Worm (Caenorhabditis elegans) whole organism, L1 larva: ENCODE data around the gene oig-8.

Experiments used
- C04F5.9 ChIP-seq: sonication (generic microtip); optimal IDR thresholded peaks from 2 replicates; lab custom pipeline; 2016; ENCODE audit warnings: missing genetic modification characterization, missing compliant biosample characterization
- F16B12.6 ChIP-seq: fragments of 150-350 bp; optimal IDR thresholded peaks from 2 replicates; lab custom pipeline; 2014; ENCODE audit warnings: missing biosample characterization, missing genetic modification characterization
- alr-1 ChIP-seq: fragments of 200-800 bp; sonication (Bioruptor generic); optimal IDR thresholded peaks from 2 replicates; lab custom pipeline; 2018; ENCODE audit warnings: borderline replicate concordance, mild to moderate bottlenecking, missing genetic modification characterization, missing compliant biosample characterization
- blmp-1 ChIP-seq: fragments of 150-350 bp; optimal IDR thresholded peaks from 2 replicates; lab custom pipeline; 2014; ENCODE audit warnings: missing biosample characterization, missing genetic modification characterization
- ceh-8 ChIP-seq: fragments of 200-800 bp; sonication (Bioruptor generic); optimal IDR thresholded peaks from 2 replicates; lab custom pipeline; 2018; ENCODE audit warnings: mild to moderate bottlenecking, missing genetic modification characterization, moderate library complexity, missing compliant biosample characterization
- ceh-82 ChIP-seq, 3 experiments: fragments of 150-350 bp in 1 of 3; sonication (generic microtip) in 2 of 3; optimal IDR thresholded peaks; 2 replicates each; lab custom pipeline; 2014 to 2017; ENCODE audit warnings: missing biosample characterization in 3 of 3, missing genetic modification characterization in 3 of 3
- dpl-1 ChIP-seq, 3 experiments: fragments of 150-350 bp in 2 of 3; sonication (generic microtip) in 1 of 3; optimal IDR thresholded peaks; 2 replicates each; lab custom pipeline; 2014 to 2017; ENCODE audit warnings: missing biosample characterization in 3 of 3, missing genetic modification characterization in 3 of 3, missing genetic modification reagents in 3 of 3
- efl-1 ChIP-seq, 4 experiments: fragments of 150-350 bp; optimal IDR thresholded peaks in 3 of 4; peaks in 1 of 4; 1 replicate in 1 of 4; 2 replicates in 3 of 4; lab custom pipeline; 2014; ENCODE audit warnings: missing biosample characterization in 2 of 4, missing genetic modification characterization in 2 of 4, missing genetic modification reagents in 2 of 4
- efl-3 ChIP-seq: fragments of 200-800 bp; sonication (Bioruptor generic); optimal IDR thresholded peaks from 2 replicates; lab custom pipeline; 2018; ENCODE audit warnings: mild to moderate bottlenecking, missing genetic modification characterization, missing compliant biosample characterization
- fkh-10 ChIP-seq: sonication (generic microtip); optimal IDR thresholded peaks from 2 replicates; lab custom pipeline; 2017; ENCODE audit warnings: missing biosample characterization, missing genetic modification reagents, missing genetic modification characterization
- fkh-4 ChIP-seq: sonication (generic microtip); optimal IDR thresholded peaks from 2 replicates; lab custom pipeline; 2016; ENCODE audit warnings: missing compliant biosample characterization, missing genetic modification characterization, borderline replicate concordance
- fkh-8 ChIP-seq: sonication (generic microtip); optimal IDR thresholded peaks from 2 replicates; lab custom pipeline; 2016; ENCODE audit warnings: mild to moderate bottlenecking, missing genetic modification characterization, missing compliant biosample characterization
- irx-1 ChIP-seq: sonication (generic microtip); optimal IDR thresholded peaks from 2 replicates; lab custom pipeline; 2016; ENCODE audit warnings: missing genetic modification characterization, missing compliant biosample characterization
- isw-1 ChIP-seq: fragments of 200-800 bp; sonication (Bioruptor generic); IDR thresholded peaks from 2 replicates; pipeline ENCODE4 v1.3.6; 2022; ENCODE audit warnings: missing genetic modification characterization, missing compliant biosample characterization
- lin-14 ChIP-seq: fragments of 200-800 bp; sonication (Bioruptor generic); optimal IDR thresholded peaks from 2 replicates; lab custom pipeline; 2018; ENCODE audit warnings: mild to moderate bottlenecking, missing genetic modification characterization, moderate library complexity, missing compliant biosample characterization
- lin-15B ChIP-seq: fragments of 150-350 bp; sonication (generic microtip); optimal IDR thresholded peaks from 3 replicates; lab custom pipeline; 2014; ENCODE audit warnings: missing biosample characterization, missing genetic modification characterization
- lin-39 ChIP-seq: fragments of 150-350 bp; optimal IDR thresholded peaks from 2 replicates; lab custom pipeline; 2014; ENCODE audit warnings: missing biosample characterization, missing genetic modification reagents, missing genetic modification characterization
- lir-3 ChIP-seq: sonication (generic microtip); optimal IDR thresholded peaks from 2 replicates; lab custom pipeline; 2016; ENCODE audit warnings: mild to moderate bottlenecking, missing genetic modification characterization, moderate library complexity, missing compliant biosample characterization; ENCODE audit not compliant: poor library complexity
- lsy-2 ChIP-seq, 2 experiments: fragments of 150-350 bp; optimal IDR thresholded peaks; 2 replicates each; lab custom pipeline; 2014; ENCODE audit warnings: missing biosample characterization in 2 of 2, missing genetic modification characterization in 2 of 2
- mdl-1 ChIP-seq, 2 experiments: fragments of 150-350 bp; optimal IDR thresholded peaks; 2 replicates each; lab custom pipeline; 2014 to 2017; ENCODE audit warnings: missing biosample characterization in 2 of 2, missing genetic modification characterization in 2 of 2, inconsistent platforms in 1 of 2
- mep-1 ChIP-seq: fragments of 150-350 bp; optimal IDR thresholded peaks from 2 replicates; lab custom pipeline; 2014; ENCODE audit warnings: missing biosample characterization, missing genetic modification characterization
- nhr-11 ChIP-seq: fragments of 150-350 bp; optimal IDR thresholded peaks from 2 replicates; lab custom pipeline; 2014; ENCODE audit warnings: missing biosample characterization, missing genetic modification characterization
- nhr-12 ChIP-seq: sonication (generic microtip); optimal IDR thresholded peaks from 2 replicates; lab custom pipeline; 2017; ENCODE audit warnings: missing biosample characterization, missing genetic modification characterization
- nhr-19 ChIP-seq: fragments of 200-800 bp; sonication (Bioruptor generic); conservative IDR thresholded peaks from 2 replicates; pipeline ENCODE4 v1.3.6; 2022; ENCODE audit warnings: missing genetic modification characterization, missing compliant biosample characterization
- nhr-76 ChIP-seq: sonication (generic microtip); optimal IDR thresholded peaks from 2 replicates; lab custom pipeline; 2017; ENCODE audit warnings: missing biosample characterization, missing genetic modification characterization
- nhr-84 ChIP-seq: sonication (generic microtip); optimal IDR thresholded peaks from 2 replicates; lab custom pipeline; 2017; ENCODE audit warnings: missing biosample characterization, missing genetic modification characterization
- nhr-85 ChIP-seq: sonication (generic microtip); peaks from one replicate; lab custom pipeline; 2016; ENCODE audit warnings: missing genetic modification characterization, inconsistent platforms, missing compliant biosample characterization
- pax-3 ChIP-seq: fragments of 200-800 bp; sonication (Bioruptor generic); optimal IDR thresholded peaks from 2 replicates; lab custom pipeline; 2018; ENCODE audit warnings: mild to moderate bottlenecking, missing genetic modification characterization, moderate library complexity, missing compliant biosample characterization
- rnt-1 ChIP-seq: sonication (generic microtip); optimal IDR thresholded peaks from 2 replicates; lab custom pipeline; 2016; ENCODE audit warnings: mild to moderate bottlenecking, missing genetic modification characterization, moderate library complexity, missing compliant biosample characterization
- snpc-4 ChIP-seq: fragments of 150-350 bp; optimal IDR thresholded peaks from 2 replicates; lab custom pipeline; 2014; ENCODE audit warnings: missing biosample characterization, missing genetic modification characterization
- snu-23 ChIP-seq: sonication (generic microtip); optimal IDR thresholded peaks from 2 replicates; lab custom pipeline; 2016; ENCODE audit warnings: missing genetic modification characterization, missing compliant biosample characterization
- sptf-1 ChIP-seq: fragments of 150-350 bp; optimal IDR thresholded peaks from 2 replicates; lab custom pipeline; 2014; ENCODE audit warnings: missing biosample characterization, missing genetic modification characterization
- swsn-7 ChIP-seq: sonication (generic microtip); optimal IDR thresholded peaks from 2 replicates; lab custom pipeline; 2016; ENCODE audit warnings: missing genetic modification characterization, missing compliant biosample characterization
- unc-86 ChIP-seq: sonication (generic microtip); optimal IDR thresholded peaks from 2 replicates; lab custom pipeline; 2016; ENCODE audit warnings: missing genetic modification characterization, missing compliant biosample characterization
- unc-98 ChIP-seq: fragments of 200-800 bp; sonication (Bioruptor generic); IDR thresholded peaks from 2 replicates; pipeline ENCODE4 v1.3.6; 2022; ENCODE audit warnings: missing genetic modification characterization, missing compliant biosample characterization
- zag-1 ChIP-seq: fragments of 150-350 bp; optimal IDR thresholded peaks from 2 replicates; lab custom pipeline; 2014; ENCODE audit warnings: missing biosample characterization, missing genetic modification characterization
- zip-4 ChIP-seq: fragments of 200-800 bp; sonication (Bioruptor generic); optimal IDR thresholded peaks from 2 replicates; lab custom pipeline; 2018; ENCODE audit warnings: mild to moderate bottlenecking, missing genetic modification characterization, moderate library complexity, missing compliant biosample characterization

oig-8 gene

ce11 chrII:6598050-6598449 is 50.9 kb downstream of the oig-8 start, which contains the start of gene dnj-8:
Gene dnj-8, minus strand, starts transcription at chrII:6598080.
- TF ChIP-seq lsy-2 (tag; optimal IDR thresholded peaks at IDR 0.05; lab: Kevin White, UChicago) = peak in 1 of 2 experiments; percentile 15
- TF ChIP-seq alr-1 (tag; lab: Kevin White, UChicago) = no peak
- no peak for TF ChIP-seq zag-1 (tag; lab: Kevin White, UChicago)
- no peak for TF ChIP-seq efl-3
- TF ChIP-seq fkh-8 (tag; lab: Kevin White, UChicago) = peak; percentile 1
- TF ChIP-seq C04F5.9 = no peak
- TF ChIP-seq isw-1 (GFP tag; lab: Robert Waterston, UW) = no peak
- no peak for TF ChIP-seq fkh-10
- peak; percentile 60 for TF ChIP-seq lin-14 (GFP tag; lab: Kevin White, UChicago)
- TF ChIP-seq mep-1 (tag; lab: Kevin White, UChicago) = no peak
- no peak for TF ChIP-seq blmp-1 (tag; lab: Kevin White, UChicago)
- no peak for TF ChIP-seq snpc-4
- TF ChIP-seq F16B12.6 (tag; lab: Kevin White, UChicago) = peak; percentile 4
- TF ChIP-seq nhr-11 (tag; lab: Kevin White, UChicago) = no peak
- no peak for TF ChIP-seq mdl-1 (tag; optimal IDR thresholded peaks at IDR 0.05; lab: Kevin White, UChicago)
- peak in 1 of 3 experiments; percentile 21 for TF ChIP-seq dpl-1 (GFP tag; optimal IDR thresholded peaks at IDR 0.05; lab: Kevin White, UChicago)
- peak in 1 of 3 experiments; percentile 11 for TF ChIP-seq ceh-82 (tag; optimal IDR thresholded peaks at IDR 0.05; lab: Kevin White, UChicago)
- no peak for TF ChIP-seq unc-98
- TF ChIP-seq efl-1 (optimal IDR thresholded peaks at IDR 0.05; lab: Kevin White, UChicago) = peak; percentile 2 to 10
- TF ChIP-seq efl-1 (GFP tag; optimal IDR thresholded peaks at IDR 0.05 in 1 of 2; lab: Kevin White, UChicago) = peak in 1 of 2 experiments; percentile 12
- TF ChIP-seq nhr-19 (GFP tag; lab: Robert Waterston, UW) = no peak
- TF ChIP-seq pax-3 (tag; lab: Kevin White, UChicago) = no peak
- TF ChIP-seq ceh-8 = no peak
- TF ChIP-seq lin-39 = no peak
- no peak for TF ChIP-seq lir-3 (tag; lab: Kevin White, UChicago)
- no peak for TF ChIP-seq nhr-12
- TF ChIP-seq fkh-4 (tag; lab: Kevin White, UChicago) = no peak
- no peak for TF ChIP-seq swsn-7 (tag; lab: Kevin White, UChicago)
- TF ChIP-seq nhr-85 (tag; lab: Kevin White, UChicago) = no peak
- TF ChIP-seq unc-86 (tag; lab: Kevin White, UChicago) = no peak
- TF ChIP-seq zip-4 (GFP tag; lab: Kevin White, UChicago) = no peak
- TF ChIP-seq lin-15B (tag; lab: Kevin White, UChicago) = peak; percentile 2
- no peak for TF ChIP-seq rnt-1 (tag; lab: Kevin White, UChicago)

- TF ChIP-seq sptf-1 (tag; lab: Kevin White, UChicago) = no peak
- no peak for TF ChIP-seq nhr-84
- no peak for TF ChIP-seq lir-3 (tag; lab: Kevin White, UChicago)
- no peak for TF ChIP-seq irx-1 (tag; lab: Kevin White, UChicago)
- no peak for TF ChIP-seq snu-23 (GFP tag; lab: Kevin White, UChicago)
- TF ChIP-seq nhr-76 = no peak
- TF ChIP-seq rnt-1 (tag; lab: Kevin White, UChicago) = no peak
- no peak for TF ChIP-seq unc-86 (tag; lab: Kevin White, UChicago)
Observed at ce11 chrII:6597507-6597906, 51.4 kb downstream of the oig-8 start.
